Fruit fly (Drosophila melanogaster): ENCODE results near the gene Sr-CIV.

- TF ChIP-seq psq (GFP tag; optimal IDR thresholded peaks at IDR 0.05) (no peak), lola (GFP tag; optimal IDR thresholded peaks at IDR 0.05) (no peak), dmrt93B (GFP tag; optimal IDR thresholded peaks at IDR 0.05) (no peak), h (GFP tag; optimal IDR thresholded peaks at IDR 0.05) (peak; percentile 37), woc (GFP tag; optimal IDR thresholded peaks at IDR 0.05) (no peak), br (GFP tag; optimal IDR thresholded peaks at IDR 0.05) (no peak), Dfd (GFP tag; optimal IDR thresholded peaks at IDR 0.05) (no peak), ey (GFP tag; optimal IDR thresholded peaks at IDR 0.05) (no peak), Abd-B (GFP tag; optimal IDR thresholded peaks at IDR 0.05) (no peak), N (GFP tag; optimal IDR thresholded peaks at IDR 0.05) (no peak), GATAd (GFP tag; optimal IDR thresholded peaks at IDR 0.05) (no peak), dl (GFP tag; optimal IDR thresholded peaks at IDR 0.05; ENCODE audit: insufficient read depth in 1 of 2, partially characterized antibody in 2 of 2) (no peak)
These were observed 19.2 kb upstream of the Sr-CIV start for dm6 chr2L:3543062-3543461.

Measured in whole organism, wandering third instar larva.